Worm (Caenorhabditis elegans) whole organism, late embryonic: ENCODE data around the gene F54B11.7.

Experiments used
- ceh-24 ChIP-seq: sonication (generic microtip); optimal IDR thresholded peaks from 2 replicates; lab custom pipeline; 2016; ENCODE audit warnings: mild to moderate bottlenecking, missing genetic modification characterization, missing compliant biosample characterization
- ceh-34 ChIP-seq: sonication (generic microtip); optimal IDR thresholded peaks from 2 replicates; lab custom pipeline; 2016; ENCODE audit warnings: mild to moderate bottlenecking, missing genetic modification characterization, missing compliant biosample characterization
- ceh-9 ChIP-seq: sonication (generic microtip); optimal IDR thresholded peaks from 2 replicates; lab custom pipeline; 2016; ENCODE audit warnings: mild to moderate bottlenecking, missing genetic modification characterization, inconsistent platforms, missing compliant biosample characterization
- elt-2 ChIP-seq: sonication (generic microtip); optimal IDR thresholded peaks from 2 replicates; lab custom pipeline; 2016; ENCODE audit warnings: missing genetic modification reagents, missing genetic modification characterization, missing compliant biosample characterization
- fax-1 ChIP-seq: sonication (generic microtip); optimal IDR thresholded peaks from 2 replicates; lab custom pipeline; 2016; ENCODE audit warnings: missing genotype, missing genetic modification characterization, missing compliant biosample characterization
- hlh-30 ChIP-seq: sonication (generic microtip); optimal IDR thresholded peaks from 2 replicates; lab custom pipeline; 2017; ENCODE audit warnings: antibody characterized with exemption, missing genetic modification characterization, missing compliant biosample characterization; ENCODE audit not compliant: insufficient read depth
- lim-6 ChIP-seq: sonication (generic microtip); optimal IDR thresholded peaks from 2 replicates; lab custom pipeline; 2016; ENCODE audit warnings: missing genetic modification characterization, missing compliant biosample characterization
- pha-2 ChIP-seq: sonication (generic microtip); optimal IDR thresholded peaks from 2 replicates; lab custom pipeline; 2017; ENCODE audit warnings: mild to moderate bottlenecking, missing genetic modification characterization, missing compliant biosample characterization
- sox-2 ChIP-seq: fragments of 200-800 bp; sonication (Bioruptor generic); IDR thresholded peaks from 2 replicates; pipeline ENCODE4 v1.3.6; 2022; ENCODE audit warnings: missing genetic modification reagents, missing genetic modification characterization, missing compliant biosample characterization
- ttx-3 ChIP-seq: sonication (generic microtip); optimal IDR thresholded peaks from 2 replicates; lab custom pipeline; 2016; ENCODE audit warnings: missing genetic modification reagents, missing genetic modification characterization, missing compliant biosample characterization
- unc-3 ChIP-seq, 2 experiments: fragments of 200-800 bp in 1 of 2; sonication (Bioruptor generic) in 1 of 2; sonication (generic microtip) in 1 of 2; conservative IDR thresholded peaks in 1 of 2; optimal IDR thresholded peaks in 1 of 2; 2 replicates each; pipeline versions ENCODE4 v1.3.6 to Lab custom; 2016 to 2022; ENCODE audit warnings: missing compliant biosample characterization in 2 of 2, missing genetic modification characterization in 2 of 2, missing genetic modification reagents in 1 of 2
- zip-5 ChIP-seq: sonication (generic microtip); optimal IDR thresholded peaks from 2 replicates; lab custom pipeline; 2016; ENCODE audit warnings: missing genetic modification characterization, missing compliant biosample characterization

DNA sequence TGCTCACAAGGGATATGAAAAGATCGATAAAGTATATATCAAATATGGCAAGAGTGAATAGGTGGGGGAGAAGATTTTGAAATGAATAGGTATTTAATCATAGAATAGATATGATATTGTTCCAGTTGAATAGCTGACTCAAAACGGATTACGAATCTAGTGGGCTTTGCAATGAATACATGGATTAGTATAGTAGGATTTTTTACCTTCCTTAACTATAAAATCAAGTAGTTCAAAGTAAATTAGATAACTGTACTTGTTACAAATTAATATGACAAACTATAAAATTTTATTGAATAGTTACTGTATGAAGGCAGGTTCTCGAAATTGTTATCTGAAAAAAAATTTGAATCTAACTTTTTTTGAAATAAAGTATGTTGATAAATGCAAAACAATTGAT lies 49.3 kb upstream of the F54B11.7 start, which contains the start of gene odr-1:
- TF ChIP-seq sox-2 (GFP tag; lab: Robert Waterston, UW) (no peak), zip-5 (tag; lab: Kevin White, UChicago) (no peak), hlh-30 (tag; lab: Kevin White, UChicago) (no peak), pha-2 (no peak), elt-2 (tag; lab: Kevin White, UChicago) (no peak), ceh-9 (tag; lab: Kevin White, UChicago) (no peak), ttx-3 (no peak), lim-6 (tag; lab: Kevin White, UChicago) (no peak), ceh-34 (tag; lab: Kevin White, UChicago) (no peak), fax-1 (tag; lab: Kevin White, UChicago) (no peak), unc-3 (GFP tag; conservative IDR thresholded peaks at IDR 0.05; lab: Robert Waterston, UW) (no peak), unc-3 (tag; optimal IDR thresholded peaks at IDR 0.05; lab: Kevin White, UChicago) (no peak), ceh-24 (tag; lab: Kevin White, UChicago) (no peak)
